Worm (Caenorhabditis elegans) whole organism, mixed stage, embryonic: ENCODE data around the gene cyp-29A3.
A peak's percentile ranks its signal among the peaks of the same experiment; 100 is the strongest.

ENCODE experiments used
- M03D4.4 ChIP-seq: sonication (generic microtip); optimal IDR thresholded peaks from 2 replicates; lab custom pipeline; 2017; ENCODE audit warnings: mild to moderate bottlenecking, missing genetic modification characterization, missing compliant biosample characterization
- bed-3 ChIP-seq: fragments of 200-800 bp; sonication (Bioruptor generic); optimal IDR thresholded peaks from 3 replicates; lab custom pipeline; 2018; ENCODE audit warnings: mild to moderate bottlenecking, missing genetic modification characterization, moderate library complexity, missing compliant biosample characterization
- blmp-1 ChIP-seq: fragments of 150-350 bp; optimal IDR thresholded peaks from 2 replicates; lab custom pipeline; 2014; ENCODE audit warnings: missing biosample characterization, missing genetic modification characterization
- ceh-39 ChIP-seq: fragments of 150-350 bp; optimal IDR thresholded peaks from 2 replicates; lab custom pipeline; 2014; ENCODE audit warnings: missing biosample characterization, missing genetic modification characterization
- ceh-43 ChIP-seq: fragments of 200-800 bp; sonication (Bioruptor generic); optimal IDR thresholded peaks from 2 replicates; lab custom pipeline; 2018; ENCODE audit warnings: mild to moderate bottlenecking, missing genetic modification characterization, moderate library complexity, missing compliant biosample characterization
- ces-1 ChIP-seq: fragments of 150-350 bp; optimal IDR thresholded peaks from 2 replicates; lab custom pipeline; 2014; ENCODE audit warnings: missing biosample characterization, missing genetic modification reagents, missing genetic modification characterization
- cnd-1 ChIP-seq: fragments of 200-800 bp; sonication (Bioruptor generic); optimal IDR thresholded peaks from 2 replicates; lab custom pipeline; 2018; ENCODE audit warnings: mild to moderate bottlenecking, missing genetic modification characterization, missing compliant biosample characterization
- drap-1 ChIP-seq: fragments of 200-800 bp; sonication (Bioruptor generic); optimal IDR thresholded peaks from 3 replicates; lab custom pipeline; 2018; ENCODE audit warnings: mild to moderate bottlenecking, missing genetic modification characterization, missing compliant biosample characterization
- elt-1 ChIP-seq: sonication (generic microtip); optimal IDR thresholded peaks from 2 replicates; lab custom pipeline; 2017; ENCODE audit warnings: missing genetic modification characterization, mild to moderate bottlenecking, missing compliant biosample characterization, antibody characterized with exemption, moderate library complexity, borderline replicate concordance; ENCODE audit not compliant: insufficient read depth
- elt-3 ChIP-seq: fragments of 150-350 bp; optimal IDR thresholded peaks from 2 replicates; lab custom pipeline; 2014; ENCODE audit warnings: missing biosample characterization, missing genetic modification characterization
- flh-1 ChIP-seq: fragments of 200-800 bp; sonication (Bioruptor generic); optimal IDR thresholded peaks from 2 replicates; lab custom pipeline; 2018; ENCODE audit warnings: mild to moderate bottlenecking, missing genetic modification characterization, moderate library complexity, missing compliant biosample characterization
- hlh-1 ChIP-seq: fragments of 150-350 bp; optimal IDR thresholded peaks from 2 replicates; lab custom pipeline; 2014; ENCODE audit warnings: missing biosample characterization, missing genetic modification reagents, missing genetic modification characterization
- lin-13 ChIP-seq: fragments of 150-350 bp; optimal IDR thresholded peaks from 2 replicates; lab custom pipeline; 2014; ENCODE audit warnings: missing biosample characterization, missing genetic modification characterization
- lin-32 ChIP-seq: fragments of 200-800 bp; sonication (Bioruptor generic); optimal IDR thresholded peaks from 2 replicates; lab custom pipeline; 2018; ENCODE audit warnings: mild to moderate bottlenecking, missing genetic modification characterization, missing compliant biosample characterization
- lsy-2 ChIP-seq: fragments of 150-350 bp; optimal IDR thresholded peaks from 2 replicates; lab custom pipeline; 2014; ENCODE audit warnings: missing biosample characterization, missing genetic modification characterization
- mab-5 ChIP-seq: fragments of 150-350 bp; optimal IDR thresholded peaks from 2 replicates; lab custom pipeline; 2014; ENCODE audit warnings: missing biosample characterization, missing genetic modification characterization
- mep-1 ChIP-seq: fragments of 150-350 bp; optimal IDR thresholded peaks from 2 replicates; lab custom pipeline; 2017; ENCODE audit warnings: missing biosample characterization, missing genetic modification reagents, missing genetic modification characterization, inconsistent platforms
- nhr-12 ChIP-seq: fragments of 150-350 bp; optimal IDR thresholded peaks from 2 replicates; lab custom pipeline; 2014; ENCODE audit warnings: missing biosample characterization, missing genetic modification characterization
- nhr-2 ChIP-seq: fragments of 150-350 bp; optimal IDR thresholded peaks from 2 replicates; lab custom pipeline; 2014; ENCODE audit warnings: missing biosample characterization, missing genetic modification characterization
- nhr-237 ChIP-seq: fragments of 150-350 bp; optimal IDR thresholded peaks from 2 replicates; lab custom pipeline; 2014; ENCODE audit warnings: missing biosample characterization, missing genetic modification characterization
- nhr-28 ChIP-seq: fragments of 150-350 bp; optimal IDR thresholded peaks from 2 replicates; lab custom pipeline; 2014; ENCODE audit warnings: missing biosample characterization, missing genetic modification characterization
- pha-4 ChIP-seq: fragments of 150-350 bp; optimal IDR thresholded peaks from 2 replicates; lab custom pipeline; 2018; ENCODE audit warnings: missing biosample characterization, missing genetic modification reagents, missing genetic modification characterization
- snpc-4 ChIP-seq: fragments of 150-350 bp; optimal IDR thresholded peaks from 2 replicates; lab custom pipeline; 2014; ENCODE audit warnings: missing biosample characterization, missing genetic modification characterization
- sptf-1 ChIP-seq: sonication (generic microtip); optimal IDR thresholded peaks from 2 replicates; lab custom pipeline; 2017; ENCODE audit warnings: mild to moderate bottlenecking, missing genetic modification characterization, moderate library complexity, missing compliant biosample characterization
- tbx-8 ChIP-seq: fragments of 200-800 bp; sonication (Bioruptor generic); optimal IDR thresholded peaks from 2 replicates; lab custom pipeline; 2018; ENCODE audit warnings: mild to moderate bottlenecking, missing genetic modification characterization, moderate library complexity, missing compliant biosample characterization
- unc-39 ChIP-seq: fragments of 150-350 bp; optimal IDR thresholded peaks from 2 replicates; lab custom pipeline; 2014; ENCODE audit warnings: missing biosample characterization, missing genetic modification characterization
- zip-8 ChIP-seq: fragments of 150-350 bp; optimal IDR thresholded peaks from 2 replicates; lab custom pipeline; 2014; ENCODE audit warnings: missing biosample characterization, missing genetic modification characterization
- ztf-11 ChIP-seq: fragments of 150-350 bp; optimal IDR thresholded peaks from 2 replicates; lab custom pipeline; 2014; ENCODE audit warnings: missing biosample characterization, missing genetic modification characterization

Gene cyp-29A3

DNA sequence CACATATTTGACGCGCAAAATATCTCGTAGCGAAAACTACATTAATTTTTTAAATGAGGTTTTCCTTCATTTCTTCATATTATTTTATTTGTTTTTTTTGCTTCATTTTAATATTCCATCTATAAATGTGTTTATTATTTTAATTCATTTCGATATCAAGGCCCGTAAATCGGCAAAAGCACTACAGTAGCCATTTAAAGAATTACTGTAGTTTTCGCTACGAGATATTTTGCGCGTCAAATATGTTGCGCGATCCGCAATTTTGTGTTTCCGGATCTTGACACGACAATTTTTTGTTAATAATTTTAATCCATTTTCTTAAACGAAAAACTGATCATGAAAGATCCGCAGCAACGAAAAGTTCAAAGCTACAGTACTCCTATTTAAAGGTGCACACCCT, 43.1 kb downstream of the cyp-29A3 start:
- TF ChIP-seq lin-32 (GFP tag; lab: Kevin White, UChicago) (no peak), lsy-2 (no peak), drap-1 (GFP tag; lab: Kevin White, UChicago) (no peak), tbx-8 (GFP tag; lab: Kevin White, UChicago) (no peak), nhr-237 (tag; lab: Kevin White, UChicago) (no peak), zip-8 (no peak), sptf-1 (tag; lab: Kevin White, UChicago) (no peak), mab-5 (tag; lab: Kevin White, UChicago) (no peak), flh-1 (GFP tag; lab: Kevin White, UChicago) (no peak), blmp-1 (tag; lab: Kevin White, UChicago) (no peak), nhr-12 (tag; lab: Kevin White, UChicago) (no peak), snpc-4 (tag; lab: Kevin White, UChicago) (no peak), M03D4.4 (tag; lab: Kevin White, UChicago) (no peak), lin-13 (tag; lab: Kevin White, UChicago) (no peak)

ce11 chrV:103043-103702, 44.1 kb downstream of the cyp-29A3 start:
- TF ChIP-seq flh-1 (GFP tag; lab: Kevin White, UChicago) (no peak), zip-8 (no peak), elt-3 (tag; lab: Kevin White, UChicago) (no peak)
- TF ChIP-seq, all 35 proteins: peak for 0

- no peak for TF ChIP-seq M03D4.4 (tag; lab: Kevin White, UChicago)
- TF ChIP-seq ceh-39 = no peak
- no peak for TF ChIP-seq lin-13 (tag; lab: Kevin White, UChicago)
- TF ChIP-seq nhr-237 (tag; lab: Kevin White, UChicago) = no peak
- TF ChIP-seq hlh-1 (tag; lab: Kevin White, UChicago) = no peak
- no peak for TF ChIP-seq drap-1 (GFP tag; lab: Kevin White, UChicago)
- no peak for TF ChIP-seq nhr-28 (tag; lab: Kevin White, UChicago)
- TF ChIP-seq bed-3 = no peak
- TF ChIP-seq blmp-1 (tag; lab: Kevin White, UChicago) = no peak
Measured at ce11 chrV:103977-104376, 44.9 kb downstream of the cyp-29A3 start, which contains the start of gene rps-27. rps-27 (minus strand) TSS chrV:104077.

- TF ChIP-seq lin-13 (tag; lab: Kevin White, UChicago) (peak; percentile 88), mab-5 (tag; lab: Kevin White, UChicago) (no peak), unc-39 (no peak), nhr-28 (tag; lab: Kevin White, UChicago) (no peak), ces-1 (GFP tag; lab: Kevin White, UChicago) (peak; percentile 39), ceh-43 (no peak), nhr-2 (tag; lab: Kevin White, UChicago) (no peak), bed-3 (no peak), lin-32 (GFP tag; lab: Kevin White, UChicago) (no peak), zip-8 (no peak), sptf-1 (tag; lab: Kevin White, UChicago) (peak; percentile 58), ceh-39 (peak; percentile 52), mep-1 (peak; percentile 85), pha-4 (tag; lab: Kevin White, UChicago) (peak; percentile 38), cnd-1 (tag; lab: Kevin White, UChicago) (no peak), snpc-4 (tag; lab: Kevin White, UChicago) (no peak), tbx-8 (GFP tag; lab: Kevin White, UChicago) (no peak), M03D4.4 (tag; lab: Kevin White, UChicago) (peak; percentile 4), elt-1 (tag; lab: Kevin White, UChicago) (no peak), nhr-237 (tag; lab: Kevin White, UChicago) (peak; percentile 75), lsy-2 (peak; percentile 63), hlh-1 (tag; lab: Kevin White, UChicago) (peak; percentile 25), ztf-11 (tag; lab: Kevin White, UChicago) (no peak)
- TF ChIP-seq, all 35 proteins: peak for 10
Measured at ce11 chrV:104474-104873, 45.4 kb downstream of the cyp-29A3 start, which contains the start of gene picd-1. picd-1 (plus strand) TSS chrV:104825.
